Worm (Caenorhabditis elegans) whole organism, mixed stage, embryonic: ENCODE data around the gene alh-9.

ENCODE experiments used
- M03D4.4 ChIP-seq: sonication (generic microtip); optimal IDR thresholded peaks from 2 replicates; lab custom pipeline; 2017; ENCODE audit warnings: mild to moderate bottlenecking, missing genetic modification characterization, missing compliant biosample characterization
- bed-3 ChIP-seq: fragments of 200-800 bp; sonication (Bioruptor generic); optimal IDR thresholded peaks from 3 replicates; lab custom pipeline; 2018; ENCODE audit warnings: mild to moderate bottlenecking, missing genetic modification characterization, moderate library complexity, missing compliant biosample characterization
- blmp-1 ChIP-seq: fragments of 150-350 bp; optimal IDR thresholded peaks from 2 replicates; lab custom pipeline; 2014; ENCODE audit warnings: missing biosample characterization, missing genetic modification characterization
- ceh-39 ChIP-seq: fragments of 150-350 bp; optimal IDR thresholded peaks from 2 replicates; lab custom pipeline; 2014; ENCODE audit warnings: missing biosample characterization, missing genetic modification characterization
- ceh-43 ChIP-seq: fragments of 200-800 bp; sonication (Bioruptor generic); optimal IDR thresholded peaks from 2 replicates; lab custom pipeline; 2018; ENCODE audit warnings: mild to moderate bottlenecking, missing genetic modification characterization, moderate library complexity, missing compliant biosample characterization
- ceh-83 ChIP-seq: fragments of 200-800 bp; sonication (Bioruptor generic); optimal IDR thresholded peaks from 2 replicates; lab custom pipeline; 2018; ENCODE audit warnings: mild to moderate bottlenecking, missing genetic modification characterization, missing compliant biosample characterization
- ces-1 ChIP-seq: fragments of 150-350 bp; optimal IDR thresholded peaks from 2 replicates; lab custom pipeline; 2014; ENCODE audit warnings: missing biosample characterization, missing genetic modification reagents, missing genetic modification characterization
- drap-1 ChIP-seq: fragments of 200-800 bp; sonication (Bioruptor generic); optimal IDR thresholded peaks from 3 replicates; lab custom pipeline; 2018; ENCODE audit warnings: mild to moderate bottlenecking, missing genetic modification characterization, missing compliant biosample characterization
- elt-1 ChIP-seq: sonication (generic microtip); optimal IDR thresholded peaks from 2 replicates; lab custom pipeline; 2017; ENCODE audit warnings: missing genetic modification characterization, mild to moderate bottlenecking, missing compliant biosample characterization, antibody characterized with exemption, moderate library complexity, borderline replicate concordance; ENCODE audit not compliant: insufficient read depth
- elt-3 ChIP-seq: fragments of 150-350 bp; optimal IDR thresholded peaks from 2 replicates; lab custom pipeline; 2014; ENCODE audit warnings: missing biosample characterization, missing genetic modification characterization
- flh-1 ChIP-seq: fragments of 200-800 bp; sonication (Bioruptor generic); optimal IDR thresholded peaks from 2 replicates; lab custom pipeline; 2018; ENCODE audit warnings: mild to moderate bottlenecking, missing genetic modification characterization, moderate library complexity, missing compliant biosample characterization
- ham-2 ChIP-seq: fragments of 200-800 bp; sonication (Bioruptor generic); optimal IDR thresholded peaks from 2 replicates; lab custom pipeline; 2018; ENCODE audit warnings: mild to moderate bottlenecking, missing genetic modification characterization, missing compliant biosample characterization
- hlh-1 ChIP-seq: fragments of 150-350 bp; optimal IDR thresholded peaks from 2 replicates; lab custom pipeline; 2014; ENCODE audit warnings: missing biosample characterization, missing genetic modification reagents, missing genetic modification characterization
- lin-13 ChIP-seq: fragments of 150-350 bp; optimal IDR thresholded peaks from 2 replicates; lab custom pipeline; 2014; ENCODE audit warnings: missing biosample characterization, missing genetic modification characterization
- lin-32 ChIP-seq: fragments of 200-800 bp; sonication (Bioruptor generic); optimal IDR thresholded peaks from 2 replicates; lab custom pipeline; 2018; ENCODE audit warnings: mild to moderate bottlenecking, missing genetic modification characterization, missing compliant biosample characterization
- lsy-2 ChIP-seq: fragments of 150-350 bp; optimal IDR thresholded peaks from 2 replicates; lab custom pipeline; 2014; ENCODE audit warnings: missing biosample characterization, missing genetic modification characterization
- mab-5 ChIP-seq: fragments of 150-350 bp; optimal IDR thresholded peaks from 2 replicates; lab custom pipeline; 2014; ENCODE audit warnings: missing biosample characterization, missing genetic modification characterization
- mep-1 ChIP-seq: fragments of 150-350 bp; optimal IDR thresholded peaks from 2 replicates; lab custom pipeline; 2017; ENCODE audit warnings: missing biosample characterization, missing genetic modification reagents, missing genetic modification characterization, inconsistent platforms
- mls-2 ChIP-seq: sonication (generic microtip); optimal IDR thresholded peaks from 2 replicates; lab custom pipeline; 2016; ENCODE audit warnings: mild to moderate bottlenecking, missing genetic modification characterization, moderate library complexity, missing compliant biosample characterization
- nhr-12 ChIP-seq: fragments of 150-350 bp; optimal IDR thresholded peaks from 2 replicates; lab custom pipeline; 2014; ENCODE audit warnings: missing biosample characterization, missing genetic modification characterization
- nhr-2 ChIP-seq: fragments of 150-350 bp; optimal IDR thresholded peaks from 2 replicates; lab custom pipeline; 2014; ENCODE audit warnings: missing biosample characterization, missing genetic modification characterization
- nhr-237 ChIP-seq: fragments of 150-350 bp; optimal IDR thresholded peaks from 2 replicates; lab custom pipeline; 2014; ENCODE audit warnings: missing biosample characterization, missing genetic modification characterization
- nhr-28 ChIP-seq: fragments of 150-350 bp; optimal IDR thresholded peaks from 2 replicates; lab custom pipeline; 2014; ENCODE audit warnings: missing biosample characterization, missing genetic modification characterization
- nhr-76 ChIP-seq: sonication (generic microtip); optimal IDR thresholded peaks from 2 replicates; lab custom pipeline; 2017; ENCODE audit warnings: missing biosample characterization, missing genetic modification characterization
- pha-4 ChIP-seq: fragments of 150-350 bp; optimal IDR thresholded peaks from 2 replicates; lab custom pipeline; 2018; ENCODE audit warnings: missing biosample characterization, missing genetic modification reagents, missing genetic modification characterization
- sem-2 ChIP-seq: fragments of 200-800 bp; sonication (Bioruptor generic); optimal IDR thresholded peaks from 2 replicates; lab custom pipeline; 2018; ENCODE audit warnings: mild to moderate bottlenecking, missing genetic modification characterization, missing compliant biosample characterization
- snpc-4 ChIP-seq: fragments of 150-350 bp; optimal IDR thresholded peaks from 2 replicates; lab custom pipeline; 2014; ENCODE audit warnings: missing biosample characterization, missing genetic modification characterization
- sptf-1 ChIP-seq: sonication (generic microtip); optimal IDR thresholded peaks from 2 replicates; lab custom pipeline; 2017; ENCODE audit warnings: mild to moderate bottlenecking, missing genetic modification characterization, moderate library complexity, missing compliant biosample characterization
- unc-120 ChIP-seq: sonication (generic microtip); optimal IDR thresholded peaks from 2 replicates; lab custom pipeline; 2017; ENCODE audit warnings: missing genetic modification characterization, missing compliant biosample characterization; ENCODE audit not compliant: poor library complexity, severe bottlenecking
- unc-39 ChIP-seq: fragments of 150-350 bp; optimal IDR thresholded peaks from 2 replicates; lab custom pipeline; 2014; ENCODE audit warnings: missing biosample characterization, missing genetic modification characterization
- unc-62 ChIP-seq: fragments of 150-350 bp; optimal IDR thresholded peaks from 2 replicates; lab custom pipeline; 2014; ENCODE audit warnings: missing biosample characterization, missing genetic modification reagents, missing genetic modification characterization
- zip-8 ChIP-seq: fragments of 150-350 bp; optimal IDR thresholded peaks from 2 replicates; lab custom pipeline; 2014; ENCODE audit warnings: missing biosample characterization, missing genetic modification characterization
- ztf-11 ChIP-seq: fragments of 150-350 bp; optimal IDR thresholded peaks from 2 replicates; lab custom pipeline; 2014; ENCODE audit warnings: missing biosample characterization, missing genetic modification characterization

alh-9 gene

ce11 chrIII:5883517-5883916, 27.7 kb downstream of the alh-9 start:
- TF ChIP-seq blmp-1 (tag; lab: Kevin White, UChicago) (no peak), flh-1 (GFP tag; lab: Kevin White, UChicago) (no peak), bed-3 (GFP tag; lab: Kevin White, UChicago) (no peak), nhr-28 (tag; lab: Kevin White, UChicago) (no peak), mab-5 (tag; lab: Kevin White, UChicago) (no peak)

DNA sequence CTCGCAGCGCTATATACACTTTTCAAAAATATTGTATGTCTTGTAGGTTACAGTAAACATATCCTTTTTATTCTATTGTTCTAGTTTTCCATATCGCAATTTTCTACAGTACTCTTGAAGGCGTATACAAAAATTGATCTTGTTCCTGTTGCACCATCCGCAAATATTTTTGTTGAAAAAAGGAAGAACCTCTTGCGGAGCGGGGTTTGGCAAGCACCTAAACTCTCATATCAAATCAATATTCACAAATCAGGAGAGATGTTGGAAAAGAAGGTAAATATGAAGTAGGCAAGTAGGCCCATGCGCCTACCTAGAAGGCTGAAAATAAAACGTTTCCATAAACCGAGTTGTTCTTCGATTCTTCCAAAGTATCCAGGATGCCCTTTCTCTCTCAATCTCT, 28.2 kb downstream of the alh-9 start, which contains the start of gene C28H8.5:
Gene C28H8.5, plus strand, starts transcription at position 301 of the 400 bp plus-strand sequence.
- TF ChIP-seq nhr-76 (tag; lab: Kevin White, UChicago), result no peak
- TF ChIP-seq ceh-43, result no peak
- no peak for TF ChIP-seq sptf-1 (tag; lab: Kevin White, UChicago)
- TF ChIP-seq nhr-2 (tag; lab: Kevin White, UChicago), result no peak
- no peak for TF ChIP-seq snpc-4
- TF ChIP-seq lin-32 (GFP tag; lab: Kevin White, UChicago), result no peak
- no peak for TF ChIP-seq nhr-237 (tag; lab: Kevin White, UChicago)
- no peak for TF ChIP-seq sem-2 (GFP tag; lab: Kevin White, UChicago)
- TF ChIP-seq ham-2 (GFP tag; lab: Kevin White, UChicago), result no peak
- TF ChIP-seq M03D4.4 (tag; lab: Kevin White, UChicago), result no peak
- no peak for TF ChIP-seq lin-13 (tag; lab: Kevin White, UChicago)
- TF ChIP-seq ztf-11 (tag; lab: Kevin White, UChicago), result no peak
- TF ChIP-seq nhr-12 (tag; lab: Kevin White, UChicago), result no peak
- no peak for TF ChIP-seq unc-120
- TF ChIP-seq bed-3 (GFP tag; lab: Kevin White, UChicago), result no peak
- TF ChIP-seq pha-4, result no peak
- no peak for TF ChIP-seq zip-8
- TF ChIP-seq ceh-39 (tag; lab: Kevin White, UChicago), result no peak
- no peak for TF ChIP-seq drap-1 (GFP tag; lab: Kevin White, UChicago)
- no peak for TF ChIP-seq unc-62

ce11 chrIII:5884459-5884858, 28.6 kb downstream of the alh-9 start:
- TF ChIP-seq sptf-1 (tag; lab: Kevin White, UChicago) (no peak), lsy-2 (tag; lab: Kevin White, UChicago) (no peak), ceh-39 (tag; lab: Kevin White, UChicago) (no peak), mls-2 (tag; lab: Kevin White, UChicago) (no peak), mab-5 (tag; lab: Kevin White, UChicago) (no peak), elt-1 (tag; lab: Kevin White, UChicago) (no peak), ces-1 (GFP tag; lab: Kevin White, UChicago) (no peak), snpc-4 (no peak), hlh-1 (tag; lab: Kevin White, UChicago) (no peak), ceh-83 (GFP tag; lab: Kevin White, UChicago) (no peak), blmp-1 (tag; lab: Kevin White, UChicago) (no peak), unc-120 (no peak), bed-3 (GFP tag; lab: Kevin White, UChicago) (no peak)

DNA sequence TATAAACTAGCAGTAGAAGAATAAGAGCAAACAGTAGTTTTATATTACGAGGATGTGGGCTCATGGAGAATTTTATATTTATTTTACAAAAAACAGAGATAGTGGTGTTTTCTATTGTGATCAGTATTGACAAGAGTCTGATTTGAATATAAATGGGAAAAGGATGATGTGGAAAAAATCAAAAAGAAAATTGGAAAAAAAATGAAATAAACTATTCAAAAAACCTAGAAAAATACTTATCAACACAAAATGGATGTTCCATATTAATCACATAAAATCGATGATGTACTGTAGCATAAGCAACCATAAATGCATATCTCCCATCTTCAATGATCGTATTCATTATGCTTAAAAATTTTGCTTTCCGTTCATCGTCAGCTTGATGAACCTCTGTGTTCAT, 31.1 kb downstream of the alh-9 start, which contains the start of gene C28H8.7:
Gene C28H8.7, minus strand, starts transcription at position 101 of the 400 bp plus-strand sequence.
- TF ChIP-seq lin-32 (GFP tag; lab: Kevin White, UChicago) (no peak), pha-4 (no peak), ces-1 (GFP tag; lab: Kevin White, UChicago) (no peak), ceh-43 (no peak), nhr-28 (tag; lab: Kevin White, UChicago) (no peak), nhr-76 (tag; lab: Kevin White, UChicago) (no peak), elt-3 (tag; lab: Kevin White, UChicago) (no peak)

DNA sequence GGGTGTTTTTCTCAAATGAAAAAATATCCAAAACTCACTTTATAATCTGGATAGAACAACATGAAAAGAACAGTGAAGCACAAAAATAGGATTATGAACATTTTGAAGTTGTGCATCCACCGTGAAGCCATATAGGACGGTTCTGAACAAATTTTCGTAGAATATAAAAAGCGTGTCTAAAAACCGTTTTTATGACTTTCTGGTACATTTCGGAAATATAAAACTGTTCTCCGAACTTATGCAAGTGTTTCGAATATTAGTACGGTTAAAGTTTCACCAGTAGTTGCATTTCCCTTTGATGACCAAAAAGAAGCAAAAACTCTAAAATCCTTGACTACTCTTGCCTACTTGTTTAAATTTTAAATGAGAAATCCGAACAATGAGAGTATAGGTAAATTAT, 32.9 kb downstream of the alh-9 start, which contains the start of gene C28H8.8:
Gene C28H8.8, minus strand, starts transcription at position 101 of the 400 bp plus-strand sequence.
- TF ChIP-seq hlh-1 (tag; lab: Kevin White, UChicago), result no peak
- no peak for TF ChIP-seq flh-1 (GFP tag; lab: Kevin White, UChicago)
- no peak for TF ChIP-seq unc-39
- TF ChIP-seq snpc-4, result no peak
- TF ChIP-seq bed-3 (GFP tag; lab: Kevin White, UChicago), result no peak
- no peak for TF ChIP-seq lin-32 (GFP tag; lab: Kevin White, UChicago)
- no peak for TF ChIP-seq blmp-1 (tag; lab: Kevin White, UChicago)
- no peak for TF ChIP-seq ceh-83 (GFP tag; lab: Kevin White, UChicago)
- no peak for TF ChIP-seq ceh-39 (tag; lab: Kevin White, UChicago)
- no peak for TF ChIP-seq pha-4
- no peak for TF ChIP-seq mls-2 (tag; lab: Kevin White, UChicago)
- no peak for TF ChIP-seq elt-3 (tag; lab: Kevin White, UChicago)
- TF ChIP-seq drap-1 (GFP tag; lab: Kevin White, UChicago), result no peak
- no peak for TF ChIP-seq lin-13 (tag; lab: Kevin White, UChicago)
- no peak for TF ChIP-seq mep-1 (tag; lab: Kevin White, UChicago)
